Worm (Caenorhabditis elegans): ENCODE results near the gene srw-24.

Gene srw-24

DNA sequence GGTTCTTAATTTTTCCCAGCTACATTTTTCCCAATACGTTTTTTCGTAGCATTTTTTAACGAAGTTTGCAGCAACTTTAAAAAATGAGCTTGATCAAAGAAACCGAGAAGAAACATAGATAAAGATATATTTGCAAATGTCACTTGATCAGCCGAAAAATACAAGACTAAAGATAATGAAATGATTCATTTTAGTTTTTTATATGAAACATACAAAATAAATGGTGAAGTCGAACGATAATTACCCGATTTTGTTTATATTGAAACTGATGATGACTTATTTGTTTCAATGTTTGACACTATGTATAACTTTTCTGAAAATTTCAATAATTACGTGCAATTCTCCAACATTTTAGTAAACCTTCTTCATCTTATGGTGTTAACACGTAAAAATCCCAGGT lies 44.5 kb downstream of the srw-24 start, which contains the start of gene srw-22:
Gene srw-22, plus strand, starts transcription at position 301 of the 400 bp plus-strand sequence.
- TF ChIP-seq blmp-1 (tag; optimal IDR thresholded peaks at IDR 0.05) (no peak), unc-62 (GFP tag; optimal IDR thresholded peaks at IDR 0.05) (no peak), nhr-76 (tag; optimal IDR thresholded peaks at IDR 0.05) (no peak), ceh-39 (tag; optimal IDR thresholded peaks at IDR 0.05) (no peak), ztf-11 (tag; optimal IDR thresholded peaks at IDR 0.05) (no peak), pha-4 (tag; optimal IDR thresholded peaks at IDR 0.05) (no peak), tbx-8 (GFP tag; optimal IDR thresholded peaks at IDR 0.05) (no peak), sem-2 (GFP tag; optimal IDR thresholded peaks at IDR 0.05) (no peak), ceh-43 (GFP tag; optimal IDR thresholded peaks at IDR 0.05) (no peak), nhr-12 (tag; optimal IDR thresholded peaks at IDR 0.05) (no peak), ceh-83 (GFP tag; optimal IDR thresholded peaks at IDR 0.05) (no peak), zip-8 (tag; optimal IDR thresholded peaks at IDR 0.05) (no peak)

DNA sequence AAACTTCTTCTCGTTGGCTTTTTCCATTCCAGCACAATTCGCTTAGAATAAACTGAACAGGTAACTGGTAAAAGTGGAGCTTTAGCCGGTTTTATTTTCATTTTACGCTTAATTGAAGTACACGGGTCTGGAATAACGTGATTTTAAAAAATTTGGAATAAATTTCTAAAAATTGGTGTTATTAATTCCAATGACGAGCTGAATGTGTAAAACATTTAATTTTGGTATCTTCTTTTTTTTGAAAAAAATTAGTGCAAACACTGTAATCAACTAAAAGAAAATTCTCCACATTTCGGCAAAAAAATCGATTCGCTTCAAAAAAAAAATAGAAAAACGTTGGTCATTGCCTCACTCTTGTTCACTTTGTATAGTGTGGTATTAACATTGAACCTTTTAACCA lies 48.5 kb downstream of the srw-24 start, which contains the start of gene T10H4.4:
Gene T10H4.4, minus strand, starts transcription at position 101 of the 400 bp plus-strand sequence.
- TF ChIP-seq sem-2 (GFP tag; optimal IDR thresholded peaks at IDR 0.05) (no peak), nhr-76 (tag; optimal IDR thresholded peaks at IDR 0.05) (no peak), nhr-2 (tag; optimal IDR thresholded peaks at IDR 0.05) (no peak), mep-1 (tag; optimal IDR thresholded peaks at IDR 0.05) (no peak), ceh-83 (GFP tag; optimal IDR thresholded peaks at IDR 0.05) (no peak), elt-3 (tag; optimal IDR thresholded peaks at IDR 0.05) (no peak), M03D4.4 (tag; optimal IDR thresholded peaks at IDR 0.05) (no peak), ceh-43 (GFP tag; optimal IDR thresholded peaks at IDR 0.05) (no peak), lin-13 (tag; optimal IDR thresholded peaks at IDR 0.05) (no peak), bed-3 (GFP tag; optimal IDR thresholded peaks at IDR 0.05) (no peak), ces-1 (GFP tag; optimal IDR thresholded peaks at IDR 0.05) (no peak), ceh-39 (tag; optimal IDR thresholded peaks at IDR 0.05) (no peak), pha-4 (tag; optimal IDR thresholded peaks at IDR 0.05) (no peak), cnd-1 (tag; optimal IDR thresholded peaks at IDR 0.05) (no peak), ham-2 (GFP tag; optimal IDR thresholded peaks at IDR 0.05) (no peak), tbx-8 (GFP tag; optimal IDR thresholded peaks at IDR 0.05) (no peak), nhr-237 (tag; optimal IDR thresholded peaks at IDR 0.05) (no peak), drap-1 (GFP tag; optimal IDR thresholded peaks at IDR 0.05) (no peak), nhr-12 (tag; optimal IDR thresholded peaks at IDR 0.05) (no peak), lsy-2 (tag; optimal IDR thresholded peaks at IDR 0.05) (no peak)

DNA sequence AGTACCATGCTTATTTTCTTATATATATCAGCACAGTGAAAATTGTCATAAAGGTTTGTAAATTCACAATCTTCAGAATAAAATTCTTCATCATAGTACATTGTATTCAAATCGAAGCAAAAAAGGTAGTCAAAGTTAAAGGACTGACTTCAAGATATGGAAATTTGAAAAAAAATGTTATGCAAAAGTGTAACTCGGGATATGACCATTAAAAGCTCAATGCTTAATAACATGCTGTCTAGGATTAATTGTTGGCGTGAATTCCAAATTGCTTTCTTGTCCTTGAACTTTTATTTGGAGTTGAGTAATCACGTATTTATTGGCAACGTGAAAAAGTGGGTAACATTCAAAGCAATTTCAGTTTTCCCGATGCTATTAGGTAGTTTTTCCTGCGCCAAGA lies 51.0 kb downstream of the srw-24 start, which contains the start of gene srw-16:
Gene srw-16, minus strand, starts transcription at position 101 of the 400 bp plus-strand sequence.
- TF ChIP-seq unc-62 (GFP tag; optimal IDR thresholded peaks at IDR 0.05) (no peak), zip-8 (tag; optimal IDR thresholded peaks at IDR 0.05) (no peak)
